Worm (Caenorhabditis elegans) whole organism, L4 larva: ENCODE results near the gene Y54G2A.16.

Experiments
- F44E2.7 ChIP-seq: fragments of 200-800 bp; sonication (Bioruptor generic); IDR thresholded peaks from 2 replicates; pipeline ENCODE4 v2.1.2; 2022; ENCODE audit warnings: missing genetic modification characterization, missing compliant biosample characterization
- T26A8.4 ChIP-seq: fragments of 200-800 bp; sonication (Bioruptor generic); IDR thresholded peaks from 2 replicates; pipeline ENCODE4 v1.3.6; 2022; ENCODE audit warnings: missing genetic modification characterization, missing compliant biosample characterization
- Y48G9A.11 ChIP-seq: fragments of 200-800 bp; sonication (Bioruptor generic); IDR thresholded peaks from 2 replicates; pipeline ENCODE4 v1.3.6; 2022; ENCODE audit warnings: missing genetic modification reagents, missing genetic modification characterization, missing compliant biosample characterization
- Y75B8A.6 ChIP-seq: fragments of 200-800 bp; sonication (Bioruptor generic); IDR thresholded peaks from 2 replicates; pipeline ENCODE4 v1.3.6; 2022; ENCODE audit warnings: missing genetic modification reagents, missing genetic modification characterization, missing compliant biosample characterization
- aly-2 ChIP-seq: sonication (generic microtip); optimal IDR thresholded peaks from 2 replicates; lab custom pipeline; 2018; ENCODE audit warnings: missing biosample characterization, missing genetic modification characterization
- ceh-82 ChIP-seq: sonication (generic microtip); optimal IDR thresholded peaks from 2 replicates; lab custom pipeline; 2017; ENCODE audit warnings: missing biosample characterization, missing genetic modification characterization
- cey-2 ChIP-seq: sonication (generic microtip); optimal IDR thresholded peaks from 3 replicates; lab custom pipeline; 2017; ENCODE audit warnings: missing genetic modification characterization, mild to moderate bottlenecking, missing compliant biosample characterization, antibody characterized with exemption, borderline replicate concordance; ENCODE audit not compliant: insufficient read depth
- daf-16 ChIP-seq, 3 experiments: sonication (generic microtip); optimal IDR thresholded peaks; 2 replicates each; lab custom pipeline; 2016 to 2017; ENCODE audit warnings: missing genetic modification characterization in 3 of 3, missing genetic modification reagents in 3 of 3, mild to moderate bottlenecking in 2 of 3, missing compliant biosample characterization in 2 of 3, missing biosample characterization in 1 of 3, moderate library complexity in 1 of 3
- dve-1 ChIP-seq: sonication (generic microtip); optimal IDR thresholded peaks from 2 replicates; lab custom pipeline; 2017; ENCODE audit warnings: antibody characterized with exemption, mild to moderate bottlenecking, missing genetic modification characterization, missing compliant biosample characterization; ENCODE audit not compliant: insufficient read depth
- fkh-10 ChIP-seq: fragments of 150-350 bp; optimal IDR thresholded peaks from 2 replicates; lab custom pipeline; 2014; ENCODE audit warnings: missing biosample characterization, missing genetic modification reagents, missing genetic modification characterization
- gei-8 ChIP-seq: fragments of 200-800 bp; sonication (Bioruptor generic); optimal IDR thresholded peaks from 2 replicates; lab custom pipeline; 2018; ENCODE audit warnings: mild to moderate bottlenecking, missing genetic modification characterization, missing compliant biosample characterization
- hlh-30 ChIP-seq: sonication (generic microtip); optimal IDR thresholded peaks from 2 replicates; lab custom pipeline; 2017; ENCODE audit warnings: antibody characterized with exemption, mild to moderate bottlenecking, missing genetic modification characterization, missing compliant biosample characterization; ENCODE audit not compliant: insufficient read depth
- lin-29 ChIP-seq: fragments of 200-800 bp; sonication (Bioruptor generic); IDR thresholded peaks from 2 replicates; pipeline ENCODE4 v1.3.6; 2022; ENCODE audit warnings: missing genetic modification reagents, missing genetic modification characterization, missing compliant biosample characterization
- lin-38 ChIP-seq: fragments of 200-800 bp; sonication (Bioruptor generic); IDR thresholded peaks from 2 replicates; pipeline ENCODE4 v1.3.6; 2022; ENCODE audit warnings: missing genetic modification reagents, missing genetic modification characterization, missing compliant biosample characterization
- lsy-2 ChIP-seq, 2 experiments: fragments of 150-350 bp in 1 of 2; sonication (generic microtip) in 1 of 2; optimal IDR thresholded peaks; 2 replicates each; lab custom pipeline; 2014 to 2017; ENCODE audit warnings: missing biosample characterization in 2 of 2, missing genetic modification characterization in 2 of 2
- madf-9 ChIP-seq: fragments of 200-800 bp; sonication (Bioruptor generic); conservative IDR thresholded peaks from 2 replicates; pipeline ENCODE4 v1.3.6; 2022; ENCODE audit warnings: missing genetic modification reagents, missing genetic modification characterization, missing compliant biosample characterization
- mes-2 ChIP-seq: sonication (generic microtip); optimal IDR thresholded peaks from 2 replicates; lab custom pipeline; 2016; ENCODE audit warnings: missing genotype, mild to moderate bottlenecking, missing genetic modification characterization, missing compliant biosample characterization; ENCODE audit not compliant: poor library complexity, severe bottlenecking
- mxl-3 ChIP-seq: fragments of 200-800 bp; sonication (Bioruptor generic); optimal IDR thresholded peaks from 2 replicates; lab custom pipeline; 2018; ENCODE audit warnings: mild to moderate bottlenecking, missing genetic modification characterization, missing compliant biosample characterization
- nhr-25 ChIP-seq: sonication (generic microtip); optimal IDR thresholded peaks from 2 replicates; lab custom pipeline; 2017; ENCODE audit warnings: missing genetic modification characterization, mild to moderate bottlenecking, missing compliant biosample characterization, antibody characterized with exemption, moderate library complexity, borderline replicate concordance; ENCODE audit not compliant: insufficient read depth
- nhr-28 ChIP-seq: fragments of 150-350 bp; optimal IDR thresholded peaks from 2 replicates; lab custom pipeline; 2014; ENCODE audit warnings: missing biosample characterization, missing genetic modification characterization
- nhr-41 ChIP-seq: fragments of 200-800 bp; sonication (Bioruptor generic); IDR thresholded peaks from 2 replicates; pipeline ENCODE4 v1.3.6; 2022; ENCODE audit warnings: missing genetic modification reagents, missing genetic modification characterization, missing compliant biosample characterization
- nhr-6 ChIP-seq: fragments of 150-350 bp; optimal IDR thresholded peaks from 2 replicates; lab custom pipeline; 2014; ENCODE audit warnings: missing biosample characterization, missing genetic modification characterization
- nhr-77 ChIP-seq: fragments of 150-350 bp; optimal IDR thresholded peaks from 2 replicates; lab custom pipeline; 2014; ENCODE audit warnings: missing biosample characterization, missing genetic modification characterization
- pqm-1 ChIP-seq: sonication (generic microtip); optimal IDR thresholded peaks from 2 replicates; lab custom pipeline; 2017; ENCODE audit warnings: missing biosample characterization, missing genetic modification characterization
- skn-1 ChIP-seq: fragments of 150-350 bp; optimal IDR thresholded peaks from 2 replicates; lab custom pipeline; 2014; ENCODE audit warnings: missing biosample characterization, missing genetic modification characterization
- snpc-1.2 ChIP-seq: fragments of 200-800 bp; sonication (Bioruptor generic); IDR thresholded peaks from 2 replicates; pipeline ENCODE4 v1.3.6; 2022; ENCODE audit warnings: missing genetic modification reagents, missing genetic modification characterization, missing compliant biosample characterization
- snpc-4 ChIP-seq: fragments of 150-350 bp; optimal IDR thresholded peaks from 2 replicates; lab custom pipeline; 2014; ENCODE audit warnings: missing biosample characterization, missing genetic modification characterization
- tra-1 ChIP-seq: fragments of 200-800 bp; sonication (Bioruptor generic); IDR thresholded peaks from 2 replicates; pipeline ENCODE4 v1.3.6; 2022; ENCODE audit warnings: missing genetic modification reagents, missing genetic modification characterization, missing compliant biosample characterization
- unc-39 ChIP-seq: sonication (generic microtip); optimal IDR thresholded peaks from 2 replicates; lab custom pipeline; 2017; ENCODE audit warnings: missing biosample characterization, missing genetic modification characterization
- vab-7 ChIP-seq: fragments of 200-800 bp; sonication (Bioruptor generic); IDR thresholded peaks from 2 replicates; pipeline ENCODE4 v1.3.6; 2022; ENCODE audit warnings: missing genetic modification reagents, missing genetic modification characterization, missing compliant biosample characterization
- zfp-3 ChIP-seq: fragments of 200-800 bp; sonication (Bioruptor generic); conservative IDR thresholded peaks from 2 replicates; pipeline ENCODE4 v1.3.6; 2022; ENCODE audit warnings: missing genetic modification reagents, missing genetic modification characterization, missing compliant biosample characterization
- ztf-11 ChIP-seq: fragments of 150-350 bp; optimal IDR thresholded peaks from 2 replicates; lab custom pipeline; 2014; ENCODE audit warnings: missing biosample characterization, missing genetic modification characterization

Y54G2A.16 gene

DNA sequence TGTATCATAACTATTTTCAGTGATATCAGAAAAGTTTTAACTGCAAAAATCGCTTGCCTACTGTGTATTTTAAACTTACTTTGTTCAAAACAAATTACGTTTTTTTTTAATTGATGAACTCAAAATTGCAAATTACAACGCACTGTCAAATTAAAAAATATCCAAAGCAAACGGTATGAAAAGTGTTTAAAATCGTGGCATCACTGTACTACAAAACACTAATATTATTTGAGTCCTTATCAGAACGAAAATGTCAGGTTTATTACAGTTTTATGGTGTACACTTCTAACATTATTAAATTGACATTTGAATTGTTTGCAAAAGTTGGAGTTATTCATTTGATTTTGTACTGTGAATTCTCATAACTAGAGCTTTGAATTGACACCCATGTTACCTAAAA lies 23.4 kb downstream of the Y54G2A.16 start, which contains the start of gene clec-83 (continued):
- TF ChIP-seq snpc-1.2 (no peak), F44E2.7 (no peak), nhr-77 (tag; lab: Kevin White, UChicago) (peak; percentile 19), skn-1 (tag; lab: Kevin White, UChicago) (no peak), unc-39 (no peak), daf-16 (GFP tag; optimal IDR thresholded peaks at IDR 0.05; lab: Kevin White, UChicago) (no peak), daf-16 (tag; optimal IDR thresholded peaks at IDR 0.05; lab: Kevin White, UChicago) (peak; percentile 45)
- TF ChIP-seq, all 104 proteins: peak for 8

DNA sequence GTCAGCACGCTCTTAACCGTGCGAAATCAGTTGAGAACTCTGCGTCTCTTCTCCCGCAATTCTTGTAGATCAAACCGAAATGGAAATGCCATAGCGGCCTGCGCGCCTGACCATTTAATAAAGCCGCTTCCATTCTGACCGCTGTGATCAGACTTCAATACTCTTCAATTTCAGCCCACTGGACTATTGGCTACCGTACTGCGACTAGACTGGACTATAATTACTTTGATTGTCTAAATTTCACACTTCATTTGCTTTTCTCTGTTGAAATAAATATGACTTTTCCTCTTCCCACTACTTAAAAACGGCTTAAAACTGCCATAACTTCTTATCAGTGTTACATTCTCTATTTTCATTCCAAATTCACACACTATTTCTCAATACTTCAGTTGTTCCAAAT lies 26.3 kb downstream of the Y54G2A.16 start, which contains the start of gene Y54G2A.7:
Gene Y54G2A.7, plus strand, starts transcription at position 301 of the 400 bp plus-strand sequence.
- no peak for TF ChIP-seq madf-9 (GFP tag; lab: Robert Waterston, UW)
- no peak for TF ChIP-seq lsy-2 (tag; optimal IDR thresholded peaks at IDR 0.05; lab: Kevin White, UChicago)
- no peak for TF ChIP-seq lin-38 (GFP tag; lab: Robert Waterston, UW)
- no peak for TF ChIP-seq fkh-10
- no peak for TF ChIP-seq nhr-25 (tag; lab: Kevin White, UChicago)
- no peak for TF ChIP-seq aly-2
- TF ChIP-seq daf-16 (GFP tag; optimal IDR thresholded peaks at IDR 0.05; lab: Kevin White, UChicago) = no peak
- TF ChIP-seq daf-16 (tag; optimal IDR thresholded peaks at IDR 0.05; lab: Kevin White, UChicago) = peak; percentile 27
- TF ChIP-seq ceh-82 (tag; lab: Kevin White, UChicago) = no peak
- TF ChIP-seq dve-1 = no peak
- TF ChIP-seq pqm-1 = no peak
- TF ChIP-seq nhr-41 = no peak
- TF ChIP-seq ztf-11 = no peak
- TF ChIP-seq nhr-28 (tag; lab: Kevin White, UChicago) = peak; percentile 65
- TF ChIP-seq gei-8 (GFP tag; lab: Kevin White, UChicago) = no peak
- TF ChIP-seq vab-7 (GFP tag; lab: Robert Waterston, UW) = no peak

DNA sequence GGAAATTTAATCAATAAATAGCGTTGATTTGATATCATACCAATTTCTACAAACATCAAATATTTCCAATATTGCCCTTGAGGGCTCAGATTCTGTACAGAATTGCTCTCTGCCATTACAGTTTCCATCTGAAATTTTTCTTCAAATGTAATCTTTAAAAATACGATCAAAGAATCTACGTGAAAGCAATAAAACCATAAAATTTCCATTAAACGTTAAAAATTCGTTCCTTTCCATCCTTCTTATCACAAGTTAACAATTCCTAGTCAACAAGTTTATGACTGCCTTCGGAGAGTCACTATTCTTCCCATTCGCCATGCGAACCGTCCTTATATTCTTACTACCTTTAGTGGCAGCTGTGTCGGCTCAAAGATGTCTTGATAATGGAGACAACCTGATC lies 29.3 kb downstream of the Y54G2A.16 start, which contains the start of gene clec-82:
Gene clec-82, plus strand, starts transcription at position 301 of the 400 bp plus-strand sequence.
- TF ChIP-seq snpc-4 (no peak), daf-16 (GFP tag; optimal IDR thresholded peaks at IDR 0.05; lab: Kevin White, UChicago) (no peak), daf-16 (tag; optimal IDR thresholded peaks at IDR 0.05; lab: Kevin White, UChicago) (peak; percentile 27)

DNA sequence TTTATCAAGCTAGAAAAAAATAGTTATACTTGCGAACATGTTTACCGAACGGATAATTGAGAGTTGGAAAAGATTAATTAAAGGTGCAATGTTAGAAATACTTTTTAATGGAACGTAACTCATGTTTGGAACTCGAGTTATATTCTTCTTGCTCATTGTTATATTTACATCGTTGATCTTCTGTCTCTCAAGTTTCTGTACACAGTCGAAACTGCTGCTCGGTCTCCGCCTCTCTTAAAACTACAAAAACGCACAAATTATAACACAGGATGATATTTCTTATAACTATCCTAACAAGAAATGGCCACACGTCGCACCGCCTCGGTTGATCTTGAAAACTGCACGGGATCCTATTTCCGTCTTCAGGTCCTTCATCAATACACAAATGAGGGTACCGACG lies 30.1 kb downstream of the Y54G2A.16 start, which contains the start of gene pudl-2:
Gene pudl-2, plus strand, starts transcription at position 301 of the 400 bp plus-strand sequence.
- TF ChIP-seq hlh-30 (tag; lab: Kevin White, UChicago) = no peak
- no peak for TF ChIP-seq mes-2 (tag; lab: Kevin White, UChicago)
- TF ChIP-seq nhr-6 (tag; lab: Kevin White, UChicago) = no peak
- TF ChIP-seq lin-29 (GFP tag; lab: Robert Waterston, UW) = no peak
- no peak for TF ChIP-seq Y48G9A.11 (GFP tag; lab: Robert Waterston, UW)

DNA sequence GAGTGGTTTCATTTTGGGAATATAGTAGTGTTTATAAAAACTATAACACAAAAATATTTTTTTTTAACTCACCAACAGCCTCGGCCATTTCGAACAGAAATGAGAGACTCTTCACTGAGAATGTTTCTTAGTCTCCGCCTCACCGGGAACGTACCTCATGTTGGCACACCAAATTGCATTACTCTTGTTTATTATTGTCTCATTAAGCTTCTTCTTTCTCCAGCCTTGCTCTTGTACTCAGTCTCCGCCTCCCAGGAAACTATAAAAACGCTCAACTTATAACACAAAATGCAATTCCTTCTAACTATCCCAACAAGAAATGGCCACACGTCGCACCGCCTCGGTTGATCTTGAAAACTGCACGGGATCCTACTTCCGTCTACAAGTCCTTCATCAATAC lies 32.1 kb downstream of the Y54G2A.16 start, which contains the start of the genes Y54G2A.48 and pudl-1:
Gene Y54G2A.48, minus strand, starts transcription at position 101 of the 400 bp plus-strand sequence.
Gene pudl-1, plus strand, starts transcription at position 320 of the 400 bp plus-strand sequence.
- no peak for TF ChIP-seq mes-2 (tag; lab: Kevin White, UChicago)
- no peak for TF ChIP-seq tra-1 (GFP tag; lab: Robert Waterston, UW)
- TF ChIP-seq gei-8 (GFP tag; lab: Kevin White, UChicago) = no peak
- TF ChIP-seq fkh-10 = no peak
- TF ChIP-seq lin-38 (GFP tag; lab: Robert Waterston, UW) = no peak
- no peak for TF ChIP-seq cey-2 (tag; lab: Kevin White, UChicago)
- TF ChIP-seq nhr-6 (tag; lab: Kevin White, UChicago) = no peak
- TF ChIP-seq zfp-3 (GFP tag; lab: Robert Waterston, UW) = no peak
- TF ChIP-seq pqm-1 = no peak
- TF ChIP-seq T26A8.4 (GFP tag; lab: Robert Waterston, UW) = no peak
- no peak for TF ChIP-seq mxl-3 (GFP tag; lab: Kevin White, UChicago)
- no peak for TF ChIP-seq Y75B8A.6 (GFP tag; lab: Robert Waterston, UW)
- TF ChIP-seq, all 104 proteins: peak for 0
